In the genomic region with DNA sequence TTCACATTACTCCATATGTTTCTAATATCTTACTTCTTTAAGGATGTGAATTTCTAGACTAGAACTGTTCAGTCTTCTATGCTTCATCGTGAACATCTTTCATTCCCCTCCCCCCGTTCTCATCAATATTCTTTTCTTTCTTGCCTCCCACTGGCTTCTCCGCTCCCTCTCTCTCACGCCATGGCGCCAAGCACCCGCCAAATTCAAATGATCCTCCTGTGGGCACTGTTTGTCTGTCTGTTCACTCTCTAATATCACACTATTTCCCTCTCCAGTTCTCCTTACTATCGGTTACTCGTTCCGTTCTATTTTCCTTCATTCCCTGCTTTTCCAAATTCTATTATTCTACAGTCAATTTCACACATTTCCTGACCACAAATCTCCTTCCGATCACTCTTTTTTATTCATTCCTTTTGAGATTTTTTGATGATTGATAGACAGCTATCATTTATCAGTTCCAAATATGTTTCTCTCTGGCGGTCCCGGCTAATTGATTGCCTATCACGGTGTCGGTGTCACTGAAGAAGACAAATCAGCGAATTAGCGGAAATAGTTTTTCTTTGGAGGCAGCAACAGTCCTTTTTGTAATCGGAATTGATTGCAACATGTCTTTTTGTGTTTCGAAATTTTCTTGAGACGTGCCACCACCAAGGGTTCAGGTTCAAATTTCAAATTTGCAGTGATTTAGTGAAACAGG, we compare ENCODE assay signal across 4 worm cellular contexts.
A peak's percentile ranks its signal among the peaks of the same experiment; 100 is the strongest.
TF ChIP-seq lines count a peak whose summit lies in the region.

No protein-coding gene starts in this region.

TF ChIP-seq in whole organism, L1 larva, 84 proteins besides CTCF, POLR2A, EP300 and RAD21 (continues in another document):
- TF ChIP-seq pag-3 (tag; optimal IDR thresholded peaks at IDR 0.05; lab: Kevin White, UChicago; ENCODE audit: borderline replicate concordance, insufficient read depth) (no peak), pax-3 (tag; optimal IDR thresholded peaks at IDR 0.05; lab: Kevin White, UChicago) (no peak), mep-1 (tag; optimal IDR thresholded peaks at IDR 0.05; lab: Kevin White, UChicago) (no peak), F16B12.6 (tag; optimal IDR thresholded peaks at IDR 0.05; lab: Kevin White, UChicago) (no peak), lsy-2 (tag; optimal IDR thresholded peaks at IDR 0.05; lab: Kevin White, UChicago) (no peak), nhr-77 (tag; optimal IDR thresholded peaks at IDR 0.05; lab: Kevin White, UChicago) (no peak), lin-14 (GFP tag; optimal IDR thresholded peaks at IDR 0.05; lab: Kevin White, UChicago) (peak; percentile 50), snu-23 (GFP tag; optimal IDR thresholded peaks at IDR 0.05; lab: Kevin White, UChicago) (no peak), ztf-11 (tag; optimal IDR thresholded peaks at IDR 0.05; lab: Kevin White, UChicago) (peak in 1 of 2 experiments; percentile 3), lin-39 (tag; optimal IDR thresholded peaks at IDR 0.05; lab: Kevin White, UChicago) (no peak), ceh-8 (GFP tag; optimal IDR thresholded peaks at IDR 0.05; lab: Kevin White, UChicago) (no peak), nhr-84 (tag; optimal IDR thresholded peaks at IDR 0.05; lab: Kevin White, UChicago) (no peak), lin-13 (GFP tag; optimal IDR thresholded peaks at IDR 0.05; lab: Kevin White, UChicago) (no peak), fkh-4 (tag; optimal IDR thresholded peaks at IDR 0.05; lab: Kevin White, UChicago; ENCODE audit: borderline replicate concordance) (no peak), ets-5 (GFP tag; IDR thresholded peaks at IDR 0.05; lab: Robert Waterston, UW) (no peak), elt-2 (tag; optimal IDR thresholded peaks at IDR 0.05; lab: Kevin White, UChicago) (no peak), zip-4 (GFP tag; optimal IDR thresholded peaks at IDR 0.05; lab: Kevin White, UChicago) (no peak), nhr-76 (tag; optimal IDR thresholded peaks at IDR 0.05; lab: Kevin White, UChicago) (no peak), fos-1 (tag; optimal IDR thresholded peaks at IDR 0.05; lab: Kevin White, UChicago) (no peak), fkh-10 (GFP tag; optimal IDR thresholded peaks at IDR 0.05; lab: Kevin White, UChicago) (no peak), aly-2 (tag; optimal IDR thresholded peaks at IDR 0.05; lab: Kevin White, UChicago) (no peak)

TF ChIP-seq in whole organism, L2 larva, 48 proteins besides CTCF, POLR2A, EP300 and RAD21:
- no peak for TF ChIP-seq R02D3.7 (tag; optimal IDR thresholded peaks at IDR 0.05; lab: Kevin White, UChicago)
- peak; percentile 33 for TF ChIP-seq ceh-16 (tag; optimal IDR thresholded peaks at IDR 0.05; lab: Kevin White, UChicago)
- no peak for TF ChIP-seq unc-62 (GFP tag; optimal IDR thresholded peaks at IDR 0.05; lab: Kevin White, UChicago)
TF ChIP-seq in whole organism, L2 larva: peak in this region for 1.

TF ChIP-seq in whole organism, L3 larva, 47 proteins besides CTCF, POLR2A, EP300 and RAD21:
- TF ChIP-seq nhr-23 (tag; optimal IDR thresholded peaks at IDR 0.05; lab: Kevin White, UChicago): peak; percentile 3
- TF ChIP-seq nhr-77 (tag; optimal IDR thresholded peaks at IDR 0.05; lab: Kevin White, UChicago): no peak

TF ChIP-seq in whole organism, L4 larva, 104 proteins besides CTCF, POLR2A, EP300 and RAD21:
- TF ChIP-seq unc-62 (GFP tag; optimal IDR thresholded peaks at IDR 0.05 in 1 of 2; lab: Kevin White, UChicago) (peak in 1 of 2 experiments; percentile 86), unc-62 (tag; optimal IDR thresholded peaks at IDR 0.05; lab: Kevin White, UChicago) (no peak), mes-2 (tag; optimal IDR thresholded peaks at IDR 0.05; lab: Kevin White, UChicago; ENCODE audit: poor library complexity, severe bottlenecking) (peak; percentile 50), aha-1 (tag; lab: Kevin White, UChicago) (peak; percentile 2), dve-1 (tag; optimal IDR thresholded peaks at IDR 0.05; lab: Kevin White, UChicago; ENCODE audit: insufficient read depth) (peak; percentile 12), spr-3 (GFP tag; optimal IDR thresholded peaks at IDR 0.05; lab: Kevin White, UChicago) (no peak), nhr-11 (tag; optimal IDR thresholded peaks at IDR 0.05; lab: Kevin White, UChicago) (no peak), mdl-1 (tag; optimal IDR thresholded peaks at IDR 0.05; lab: Kevin White, UChicago) (peak in 1 of 2 experiments; percentile 16)

Comparison
In these comparisons a context has a peak if more than half of its experiments do, and no peak if none do; other contexts are left out.
1. Of the 29 proteins assayed by ChIP-seq in both whole organism, L4 larva and whole organism, L1 larva: peak only in whole organism, L4 larva: aha-1; only in whole organism, L1 larva: none; in both: none; in neither: 24; mixed calls (peak in some experiments, not most) for 4.